Worm (Caenorhabditis elegans): ENCODE data around the gene srg-23.
A peak's percentile ranks its signal among the peaks of the same experiment; 100 is the strongest.

The srg-23 gene

DNA sequence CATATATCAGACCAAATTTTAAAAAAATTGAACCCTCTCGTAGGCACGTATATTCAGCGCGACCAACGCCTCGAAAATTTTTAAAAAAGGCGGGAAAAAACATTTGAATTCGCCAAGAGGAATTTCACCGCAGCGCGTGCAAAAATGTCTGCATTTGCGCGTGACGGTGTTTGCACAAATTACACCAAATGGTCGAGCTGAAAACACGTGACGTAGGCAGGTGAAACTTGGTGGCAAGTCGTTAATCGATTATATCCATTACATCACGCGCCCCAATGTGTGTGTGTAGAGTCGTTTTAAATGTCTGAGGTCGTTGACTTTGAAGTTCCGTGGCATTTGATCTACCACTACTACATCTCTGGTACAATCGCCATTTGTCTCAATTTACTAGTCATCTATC is 45.3 kb downstream of the srg-23 start, which contains the start of gene sri-31:
Gene sri-31, plus strand, starts transcription at position 301 of the 400 bp plus-strand sequence.
- TF ChIP-seq drap-1 (GFP tag; optimal IDR thresholded peaks at IDR 0.05), result no peak
- TF ChIP-seq nhr-28 (tag; optimal IDR thresholded peaks at IDR 0.05), result no peak
- TF ChIP-seq pha-4 (tag; optimal IDR thresholded peaks at IDR 0.05), result no peak
- TF ChIP-seq ces-1 (GFP tag; optimal IDR thresholded peaks at IDR 0.05), result no peak
- no peak for TF ChIP-seq sem-2 (GFP tag; optimal IDR thresholded peaks at IDR 0.05)
- no peak for TF ChIP-seq M03D4.4 (tag; optimal IDR thresholded peaks at IDR 0.05)
- no peak for TF ChIP-seq nhr-12 (tag; optimal IDR thresholded peaks at IDR 0.05)
- no peak for TF ChIP-seq hlh-1 (tag; optimal IDR thresholded peaks at IDR 0.05)
- no peak for TF ChIP-seq snpc-4 (tag; optimal IDR thresholded peaks at IDR 0.05)

- TF ChIP-seq bed-3 (GFP tag; optimal IDR thresholded peaks at IDR 0.05) (no peak), ham-2 (GFP tag; optimal IDR thresholded peaks at IDR 0.05) (peak; percentile 1), mls-2 (tag; optimal IDR thresholded peaks at IDR 0.05) (no peak), nhr-28 (tag; optimal IDR thresholded peaks at IDR 0.05) (no peak), unc-39 (tag; optimal IDR thresholded peaks at IDR 0.05) (no peak)
Measured at ce11 chrII:3048989-3049388, 47.0 kb downstream of the srg-23 start.

DNA sequence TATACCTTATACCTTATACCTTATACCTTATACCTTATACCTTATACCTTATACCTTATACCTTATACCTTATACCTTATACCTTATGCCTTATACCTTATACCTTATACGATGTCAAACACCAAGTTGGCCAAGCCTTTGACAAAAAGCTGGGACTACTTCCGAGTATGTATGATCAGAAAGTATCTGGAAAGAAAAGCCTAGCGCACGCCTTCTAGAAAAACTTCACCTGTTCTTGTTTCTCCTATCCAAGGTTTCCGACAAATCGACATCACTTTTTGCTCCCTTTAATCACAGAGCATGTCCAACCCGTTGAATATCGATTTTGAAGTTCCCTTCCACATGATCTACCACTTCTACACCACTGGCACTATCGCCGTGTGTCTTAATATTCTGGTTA is 47.6 kb downstream of the srg-23 start, which contains the start of gene sri-28:
Gene sri-28, plus strand, starts transcription at position 301 of the 400 bp plus-strand sequence.
- TF ChIP-seq sem-2 (GFP tag; optimal IDR thresholded peaks at IDR 0.05) (no peak), ztf-11 (tag; optimal IDR thresholded peaks at IDR 0.05) (no peak)

DNA sequence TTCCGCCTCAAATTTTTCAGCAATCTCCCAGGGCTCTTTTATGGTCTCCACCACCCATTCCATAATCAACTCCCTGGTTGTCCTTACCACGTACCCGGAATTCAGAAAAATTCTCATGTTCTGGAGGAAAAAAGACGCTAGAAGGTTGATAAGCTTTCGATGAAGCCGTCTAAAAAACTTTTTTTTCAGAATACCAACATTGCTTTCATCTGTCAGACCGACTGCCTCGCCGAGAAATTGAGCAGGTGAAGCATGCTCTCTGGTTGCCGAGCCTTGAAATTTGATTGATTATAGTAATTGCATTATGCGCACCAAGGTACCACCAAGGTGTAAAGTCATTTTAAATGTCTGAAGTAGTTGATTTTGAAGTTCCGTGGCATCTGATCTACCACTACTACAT is 50.1 kb downstream of the srg-23 start, which contains the start of gene sri-30:
Gene sri-30, plus strand, starts transcription at position 301 of the 400 bp plus-strand sequence.
- no peak for TF ChIP-seq sem-2 (GFP tag; optimal IDR thresholded peaks at IDR 0.05)
- no peak for TF ChIP-seq nhr-28 (tag; optimal IDR thresholded peaks at IDR 0.05)

ce11 chrII:3045422-3045821 is 50.5 kb downstream of the srg-23 start:
- TF ChIP-seq nhr-12 (tag; optimal IDR thresholded peaks at IDR 0.05) (no peak), lin-32 (GFP tag; optimal IDR thresholded peaks at IDR 0.05) (no peak), unc-62 (GFP tag; optimal IDR thresholded peaks at IDR 0.05) (no peak)

- TF ChIP-seq snpc-4 (tag; optimal IDR thresholded peaks at IDR 0.05), result no peak
- no peak for TF ChIP-seq nhr-12 (tag; optimal IDR thresholded peaks at IDR 0.05)
- no peak for TF ChIP-seq blmp-1 (tag; optimal IDR thresholded peaks at IDR 0.05)
- no peak for TF ChIP-seq nhr-2 (tag; optimal IDR thresholded peaks at IDR 0.05)
Measured at ce11 chrII:3044023-3044422, 51.9 kb downstream of the srg-23 start, which contains the start of gene sri-29. Gene sri-29, plus strand, starts transcription at chrII:3044323.
